Worm (Caenorhabditis elegans) whole organism, L4/young adult: ENCODE data around the gene B0244.10.

Source experiments
- W03F9.2 ChIP-seq: fragments of 150-350 bp; optimal IDR thresholded peaks from 2 replicates; lab custom pipeline; 2014; ENCODE audit warnings: missing biosample characterization, missing genetic modification characterization
- him-1 ChIP-seq: sonication (generic microtip); optimal IDR thresholded peaks from 2 replicates; lab custom pipeline; 2016; ENCODE audit warnings: missing genotype, missing genetic modification reagents, missing genetic modification characterization, missing compliant biosample characterization

DNA sequence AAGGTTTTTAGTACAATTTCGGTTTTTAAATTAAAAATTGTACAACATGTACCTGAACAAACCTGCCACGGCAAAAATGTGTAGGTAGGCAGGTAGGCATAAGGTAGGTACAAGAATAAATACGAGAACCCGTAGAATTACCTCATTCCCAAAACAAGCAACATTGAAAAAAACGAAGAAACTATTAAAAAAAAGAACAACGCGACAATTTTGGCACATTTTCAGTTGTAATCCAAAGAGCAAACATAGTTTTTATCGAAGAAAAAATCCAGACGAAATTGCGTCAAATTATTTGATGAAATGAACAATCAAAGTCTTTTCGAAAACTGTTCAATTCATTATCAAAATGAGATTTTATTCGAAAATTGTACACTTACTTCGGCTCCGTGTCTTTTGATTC, 5.7 kb downstream of the B0244.10 start, which contains the start of gene B0244.16:
- no peak for TF ChIP-seq him-1
- TF ChIP-seq W03F9.2, result no peak
